Fruit fly (Drosophila melanogaster): ENCODE results near the gene CG31952.

- TF ChIP-seq psq (optimal IDR thresholded peaks at IDR 0.05) (no peak), Myc (optimal IDR thresholded peaks at IDR 0.05) (no peak), Sin3A (optimal IDR thresholded peaks at IDR 0.05) (no peak), insv (optimal IDR thresholded peaks at IDR 0.05) (no peak)
These were observed 46.7 kb upstream of the CG31952 start for dm6 chr2L:3369822-3370221.
